Fruit fly (Drosophila melanogaster) whole organism, wandering third instar larva: ENCODE data around the gene Eig71Eg.

Experiments used
- Abd-B ChIP-seq: fragments of >200 bp; optimal IDR thresholded peaks from 2 replicates; lab custom pipeline; 2017; ENCODE audit warnings: missing biosample characterization, missing genetic modification characterization
- CG32264 ChIP-seq: fragments of 200-800 bp; sonication (Bioruptor generic); optimal IDR thresholded peaks from 2 replicates; lab custom pipeline; 2016; ENCODE audit warnings: missing biosample characterization, missing genetic modification characterization
- CG9705 ChIP-seq: fragments of 200-800 bp; sonication (Bioruptor generic); optimal IDR thresholded peaks from 2 replicates; lab custom pipeline; 2018; ENCODE audit warnings: missing biosample characterization, mild to moderate bottlenecking, missing genetic modification characterization
- CrebA ChIP-seq: fragments of 200-800 bp; sonication (Bioruptor generic); optimal IDR thresholded peaks from 2 replicates; lab custom pipeline; 2016; ENCODE audit warnings: missing biosample characterization, mild to moderate bottlenecking, missing genetic modification characterization, borderline replicate concordance
- Dfd ChIP-seq: fragments of >200 bp; optimal IDR thresholded peaks from 2 replicates; lab custom pipeline; 2017; ENCODE audit warnings: missing biosample characterization, missing genetic modification characterization
- Dif ChIP-seq: fragments of 200-275, 200-300 bp; sonication (Bioruptor generic); optimal IDR thresholded peaks from 2 replicates; lab custom pipeline; 2018; ENCODE audit warnings: missing biosample characterization, missing genetic modification characterization; ENCODE audit not compliant: partially characterized antibody
- GATAd ChIP-seq: sonication (Bioruptor generic); optimal IDR thresholded peaks from 2 replicates; lab custom pipeline; 2016; ENCODE audit warnings: missing biosample characterization, missing genetic modification characterization
- HLH106 ChIP-seq: fragments of 200-800 bp; optimal IDR thresholded peaks from 3 replicates; lab custom pipeline; 2019; ENCODE audit warnings: missing biosample characterization, mild to moderate bottlenecking, missing genetic modification characterization, moderate library complexity
- Hnf4 ChIP-seq: fragments of 200-800 bp; sonication (Bioruptor generic); optimal IDR thresholded peaks from 2 replicates; lab custom pipeline; 2016; ENCODE audit warnings: missing biosample characterization, mild to moderate bottlenecking, missing genetic modification characterization
- Hr78 ChIP-seq: fragments of >200 bp; optimal IDR thresholded peaks from 2 replicates; lab custom pipeline; 2017; ENCODE audit warnings: missing biosample characterization, missing genetic modification characterization
- Hr83 ChIP-seq: fragments of 200-300 bp; sonication (Bioruptor generic); optimal IDR thresholded peaks from 2 replicates; lab custom pipeline; 2016; ENCODE audit warnings: missing biosample characterization, mild to moderate bottlenecking, missing genetic modification characterization, moderate library complexity; ENCODE audit not compliant: poor library complexity, severe bottlenecking
- Jra ChIP-seq: sonication (Bioruptor generic); optimal IDR thresholded peaks from 2 replicates; lab custom pipeline; 2016; ENCODE audit warnings: missing biosample characterization, missing genetic modification characterization
- Mio ChIP-seq: sonication (Bioruptor generic); optimal IDR thresholded peaks from 2 replicates; lab custom pipeline; 2016; ENCODE audit warnings: missing biosample characterization, missing genetic modification characterization
- Myc ChIP-seq: fragments of >200 bp; optimal IDR thresholded peaks from 2 replicates; lab custom pipeline; 2017
- N ChIP-seq: fragments of >200 bp; optimal IDR thresholded peaks from 2 replicates; lab custom pipeline; 2018; ENCODE audit warnings: missing biosample characterization, missing external identifiers, missing genetic modification characterization
- OdsH ChIP-seq: fragments of 200-800 bp; sonication (Bioruptor generic); optimal IDR thresholded peaks from 2 replicates; lab custom pipeline; 2016; ENCODE audit warnings: missing biosample characterization, mild to moderate bottlenecking, missing genetic modification characterization
- Rel ChIP-seq, 2 experiments: fragments of 200-800 bp; sonication (Bioruptor generic) in 1 of 2; optimal IDR thresholded peaks; 2 replicates in 1 of 2; 3 replicates in 1 of 2; lab custom pipeline; 2016 to 2019; ENCODE audit warnings: mild to moderate bottlenecking in 2 of 2, missing biosample characterization in 2 of 2, missing genetic modification characterization in 2 of 2, moderate library complexity in 1 of 2
- Sp1 ChIP-seq: fragments of 200-800 bp; sonication (Bioruptor generic); optimal IDR thresholded peaks from 3 replicates; lab custom pipeline; 2019; ENCODE audit warnings: missing biosample characterization, mild to moderate bottlenecking, missing genetic modification characterization, moderate library complexity
- Vsx2 ChIP-seq: fragments of 200-300, 225-300 bp; sonication (Bioruptor generic); optimal IDR thresholded peaks from 2 replicates; lab custom pipeline; 2018; ENCODE audit warnings: missing biosample characterization, missing genetic modification characterization; ENCODE audit not compliant: partially characterized antibody
- br ChIP-seq: fragments of 200-800 bp; sonication (Bioruptor generic); optimal IDR thresholded peaks from 2 replicates; lab custom pipeline; 2016; ENCODE audit warnings: missing biosample characterization, missing genetic modification characterization
- brk ChIP-seq: fragments of 200-800 bp; sonication (Bioruptor generic); optimal IDR thresholded peaks from 2 replicates; lab custom pipeline; 2016; ENCODE audit warnings: missing biosample characterization, mild to moderate bottlenecking, missing genetic modification characterization
- dl ChIP-seq, 2 experiments: fragments of 175-275, 200-275 bp in 1 of 2; fragments of 200-275 bp in 1 of 2; sonication (Bioruptor generic); optimal IDR thresholded peaks; lab custom pipeline; 2018; ENCODE audit warnings: mild to moderate bottlenecking in 2 of 2, missing biosample characterization in 2 of 2, missing genetic modification characterization in 2 of 2, moderate library complexity in 2 of 2; ENCODE audit not compliant: partially characterized antibody in 2 of 2, insufficient read depth in 1 of 2
- dmrt93B ChIP-seq: fragments of 200-800 bp; sonication (Bioruptor generic); optimal IDR thresholded peaks from 2 replicates; lab custom pipeline; 2018; ENCODE audit warnings: missing biosample characterization, mild to moderate bottlenecking, missing genetic modification characterization
- dsf ChIP-seq: sonication (Bioruptor generic); optimal IDR thresholded peaks from 2 replicates; lab custom pipeline; 2016; ENCODE audit warnings: missing biosample characterization, missing genetic modification characterization, borderline replicate concordance
- ey ChIP-seq: fragments of 200-800 bp; sonication (Bioruptor generic); optimal IDR thresholded peaks from 2 replicates; lab custom pipeline; 2016; ENCODE audit warnings: missing biosample characterization, missing genetic modification characterization
- foxo ChIP-seq, 2 experiments: fragments of 200-800 bp; sonication (Bioruptor generic); optimal IDR thresholded peaks; 2 replicates in 1 of 2; 3 replicates in 1 of 2; lab custom pipeline; 2016 to 2017; ENCODE audit warnings: missing biosample characterization in 2 of 2, missing genetic modification characterization in 2 of 2
- fru ChIP-seq: fragments of 200-800 bp; sonication (Bioruptor generic); optimal IDR thresholded peaks from 3 replicates; lab custom pipeline; 2016; ENCODE audit warnings: missing biosample characterization, mild to moderate bottlenecking, missing genetic modification characterization
- h ChIP-seq: fragments of 200-800 bp; sonication (Bioruptor generic); optimal IDR thresholded peaks from 3 replicates; lab custom pipeline; 2016; ENCODE audit warnings: missing biosample characterization, mild to moderate bottlenecking, missing genetic modification characterization
- jim ChIP-seq: fragments of 175-275, 200-325 bp; sonication (Bioruptor generic); optimal IDR thresholded peaks from 2 replicates; lab custom pipeline; 2016; ENCODE audit warnings: missing biosample characterization, mild to moderate bottlenecking, missing genetic modification characterization
- lola ChIP-seq: fragments of >200 bp; optimal IDR thresholded peaks from 2 replicates; lab custom pipeline; 2017; ENCODE audit warnings: missing biosample characterization, missing genetic modification characterization
- pan ChIP-seq: fragments of >200 bp; optimal IDR thresholded peaks from 2 replicates; lab custom pipeline; 2017
- psq ChIP-seq: fragments of 200-800 bp; sonication (Bioruptor generic); optimal IDR thresholded peaks from 3 replicates; lab custom pipeline; 2017; ENCODE audit warnings: missing biosample characterization, mild to moderate bottlenecking, missing genetic modification characterization, moderate library complexity
- rgr ChIP-seq: fragments of 200-800 bp; sonication (Bioruptor generic); optimal IDR thresholded peaks from 3 replicates; lab custom pipeline; 2016; ENCODE audit warnings: missing biosample characterization, mild to moderate bottlenecking, missing genetic modification characterization
- sage ChIP-seq: fragments of 200-800 bp; sonication (Bioruptor generic); optimal IDR thresholded peaks from 2 replicates; lab custom pipeline; 2016; ENCODE audit warnings: missing biosample characterization, mild to moderate bottlenecking, missing genetic modification characterization
- sv ChIP-seq: fragments of 200-800 bp; sonication (Bioruptor generic); optimal IDR thresholded peaks from 3 replicates; lab custom pipeline; 2016; ENCODE audit warnings: missing biosample characterization, missing genetic modification characterization
- tai ChIP-seq: sonication (Bioruptor generic); optimal IDR thresholded peaks from 2 replicates; lab custom pipeline; 2016; ENCODE audit warnings: missing biosample characterization, missing genetic modification characterization
- usp ChIP-seq: fragments of >200 bp; optimal IDR thresholded peaks from 2 replicates; lab custom pipeline; 2017; ENCODE audit warnings: missing biosample characterization, missing genetic modification characterization
- woc ChIP-seq: sonication (Bioruptor generic); optimal IDR thresholded peaks from 2 replicates; lab custom pipeline; 2016; ENCODE audit warnings: missing biosample characterization, mild to moderate bottlenecking, missing genetic modification characterization

The Eig71Eg gene

DNA sequence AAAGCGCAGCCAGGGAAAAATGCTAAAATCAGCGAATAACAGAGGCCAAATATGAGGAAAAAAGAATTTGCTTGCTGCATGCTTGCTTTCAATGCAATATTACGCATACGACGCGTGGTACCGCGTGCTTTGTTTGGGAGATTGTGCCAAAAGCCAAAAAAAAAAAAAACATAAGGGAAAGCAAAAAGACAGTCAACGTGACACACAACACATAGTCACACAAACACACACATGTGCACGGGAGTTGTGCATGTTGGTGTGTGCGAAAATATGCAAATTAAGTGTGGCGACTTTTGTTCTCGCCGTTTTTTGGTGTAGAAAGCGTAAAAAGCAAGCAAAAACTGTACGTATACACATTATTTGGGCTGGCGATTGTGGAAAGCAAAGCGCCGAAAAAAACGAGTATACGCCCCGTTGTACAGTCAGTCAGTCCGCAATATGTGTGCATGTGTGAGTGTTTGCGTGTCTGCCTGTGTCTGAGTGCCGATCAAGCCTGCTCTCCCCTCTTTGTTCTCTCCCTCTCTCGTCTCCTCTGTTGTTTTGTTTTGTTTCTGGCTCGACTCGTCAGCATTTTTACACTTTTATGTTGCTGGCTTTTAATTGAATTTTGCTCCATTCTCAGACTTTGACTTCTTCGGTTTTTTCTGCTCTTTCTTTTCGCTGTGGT is 32.4 kb upstream of the Eig71Eg start:
- TF ChIP-seq br (GFP tag; lab: Kevin White, UChicago) (no peak), Sp1 (GFP tag; lab: Kevin White, UChicago) (no peak), woc (GFP tag; lab: Kevin White, UChicago) (no peak), jim (GFP tag; lab: Kevin White, UChicago) (peak; percentile 32), Abd-B (no peak), GATAd (GFP tag; lab: Kevin White, UChicago) (no peak), Jra (GFP tag; lab: Kevin White, UChicago) (no peak), Hr78 (no peak), brk (GFP tag; lab: Kevin White, UChicago) (no peak), lola (GFP tag; lab: Kevin White, UChicago) (no peak), foxo (GFP tag; optimal IDR thresholded peaks at IDR 0.05; lab: Kevin White, UChicago) (no peak), Hnf4 (GFP tag; lab: Kevin White, UChicago) (no peak), rgr (GFP tag; lab: Kevin White, UChicago) (no peak), dmrt93B (GFP tag; lab: Kevin White, UChicago) (no peak), CrebA (no peak), HLH106 (tag; lab: Kevin White, UChicago) (no peak), tai (GFP tag; lab: Kevin White, UChicago) (no peak), Mio (GFP tag; lab: Kevin White, UChicago) (no peak), Rel (GFP tag; optimal IDR thresholded peaks at IDR 0.05; lab: Kevin White, UChicago) (peak; percentile 9), Rel (tag; optimal IDR thresholded peaks at IDR 0.05; lab: Kevin White, UChicago) (no peak), Dfd (GFP tag; lab: Kevin White, UChicago) (no peak), Hr83 (peak; percentile 11), sv (no peak), OdsH (GFP tag; lab: Kevin White, UChicago) (no peak), usp (GFP tag; lab: Kevin White, UChicago) (no peak), Vsx2 (GFP tag; lab: Kevin White, UChicago) (no peak), CG9705 (GFP tag; lab: Kevin White, UChicago) (no peak), Dif (peak; percentile 8), ey (GFP tag; lab: Kevin White, UChicago) (no peak)

DNA sequence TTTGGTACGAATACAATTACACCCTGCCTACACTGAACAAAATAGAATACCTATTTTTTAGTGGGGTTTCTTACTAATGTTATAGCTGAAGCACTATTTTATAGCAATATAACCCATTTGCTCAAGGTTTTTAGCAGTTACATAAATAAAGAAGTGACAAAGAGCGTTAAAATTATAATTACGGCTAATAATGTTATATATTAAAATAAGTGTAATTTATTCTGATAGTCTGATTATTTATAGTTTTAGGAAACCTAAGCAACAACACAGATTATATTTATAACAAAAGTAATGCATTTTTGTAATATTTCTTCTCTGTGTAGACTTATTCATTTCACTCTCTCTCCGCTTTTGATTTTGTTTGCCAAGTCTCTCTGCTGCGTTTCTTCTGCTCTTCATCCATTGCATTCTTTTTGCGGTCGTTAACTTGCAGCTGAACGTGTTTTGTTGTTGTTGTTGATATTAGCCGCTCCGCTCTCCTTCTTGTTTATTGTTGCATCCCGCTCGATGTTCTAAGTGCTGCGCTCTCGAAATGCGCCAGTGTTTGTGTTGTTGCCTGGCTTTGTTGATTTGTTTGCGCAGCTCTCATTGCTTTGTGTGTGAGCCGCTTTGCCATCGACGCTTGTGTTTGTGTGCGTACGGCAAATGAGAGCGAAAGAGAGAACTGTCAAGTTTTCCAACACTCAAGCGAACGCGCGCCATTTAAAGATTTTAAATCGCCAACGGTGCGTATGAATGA is 31.6 kb upstream of the Eig71Eg start:
- TF ChIP-seq Dif (peak; percentile 28), Hr78 (no peak), tai (GFP tag; lab: Kevin White, UChicago) (peak; percentile 43), psq (GFP tag; lab: Kevin White, UChicago) (peak; percentile 97), sv (peak; percentile 79), Rel (GFP tag; optimal IDR thresholded peaks at IDR 0.05; lab: Kevin White, UChicago) (no peak), Rel (tag; optimal IDR thresholded peaks at IDR 0.05; lab: Kevin White, UChicago) (peak; percentile 51), Jra (GFP tag; lab: Kevin White, UChicago) (peak; percentile 58), pan (lab: Kevin White, UChicago) (no peak), Myc (lab: Kevin White, UChicago) (no peak), foxo (GFP tag; optimal IDR thresholded peaks at IDR 0.05; lab: Kevin White, UChicago) (peak; percentile 29 to 98), Hnf4 (GFP tag; lab: Kevin White, UChicago) (peak; percentile 78), jim (GFP tag; lab: Kevin White, UChicago) (no peak), Dfd (GFP tag; lab: Kevin White, UChicago) (peak; percentile 51), GATAd (GFP tag; lab: Kevin White, UChicago) (no peak), Sp1 (GFP tag; lab: Kevin White, UChicago) (peak; percentile 97), sage (GFP tag; lab: Kevin White, UChicago) (peak; percentile 79), Vsx2 (GFP tag; lab: Kevin White, UChicago) (peak; percentile 42), brk (GFP tag; lab: Kevin White, UChicago) (peak; percentile 77), rgr (GFP tag; lab: Kevin White, UChicago) (peak; percentile 94), Mio (GFP tag; lab: Kevin White, UChicago) (no peak), Hr83 (peak; percentile 86), dmrt93B (GFP tag; lab: Kevin White, UChicago) (peak; percentile 95), usp (GFP tag; lab: Kevin White, UChicago) (no peak), Abd-B (no peak), br (GFP tag; lab: Kevin White, UChicago) (peak; percentile 61), h (peak; percentile 94), dsf (GFP tag; lab: Kevin White, UChicago) (peak; percentile 35), dl (GFP tag; optimal IDR thresholded peaks at IDR 0.05; lab: Kevin White, UChicago; ENCODE audit: insufficient read depth in 1 of 2, partially characterized antibody in 2 of 2) (peak; percentile 8 to 42), CG9705 (GFP tag; lab: Kevin White, UChicago) (peak; percentile 85), CG32264 (peak; percentile 9), N (GFP tag; lab: Kevin White, UChicago) (no peak), woc (GFP tag; lab: Kevin White, UChicago) (peak; percentile 78), CrebA (peak; percentile 22), ey (GFP tag; lab: Kevin White, UChicago) (peak; percentile 84), HLH106 (tag; lab: Kevin White, UChicago) (peak; percentile 98), OdsH (GFP tag; lab: Kevin White, UChicago) (peak; percentile 96), fru (GFP tag; lab: Kevin White, UChicago) (peak; percentile 92), lola (GFP tag; lab: Kevin White, UChicago) (no peak)
